Fruit fly (Drosophila melanogaster) Kc167 (cell line): ENCODE data around the gene hiw.

Source experiments
- Myc ChIP-seq: fragments of >200 bp; optimal IDR thresholded peaks from 2 replicates; lab custom pipeline; 2017; ENCODE audit warnings: missing external identifiers
- Sin3A ChIP-seq: fragments of >200 bp; optimal IDR thresholded peaks from 2 replicates; lab custom pipeline; 2018; ENCODE audit warnings: missing external identifiers
- h ChIP-seq: fragments of >200 bp; optimal IDR thresholded peaks from 3 replicates; lab custom pipeline; 2018; ENCODE audit warnings: missing external identifiers
- insv ChIP-seq: fragments of >200 bp; optimal IDR thresholded peaks from 3 replicates; lab custom pipeline; 2018; ENCODE audit warnings: missing external identifiers
- psq ChIP-seq: fragments of >200 bp; optimal IDR thresholded peaks from 2 replicates; lab custom pipeline; 2017; ENCODE audit warnings: missing external identifiers
- ttk ChIP-seq: sonication (Bioruptor generic); optimal IDR thresholded peaks from 2 replicates; lab custom pipeline; 2017; ENCODE audit warnings: missing external identifiers

The hiw gene

dm6 chrX:15066374-15067057 lies 3.3 kb upstream of the hiw start, which contains the start of the genes opm and dob:
opm (minus strand) TSS chrX:15066432.
dob (plus strand) TSS chrX:15067007.
- no peak for TF ChIP-seq h (lab: Kevin White, UChicago)
- TF ChIP-seq Myc (lab: Kevin White, UChicago) = no peak
- TF ChIP-seq ttk (lab: Kevin White, UChicago) = no peak
- TF ChIP-seq psq (lab: Kevin White, UChicago) = no peak
- TF ChIP-seq Sin3A (lab: Kevin White, UChicago) = no peak
- TF ChIP-seq insv (lab: Kevin White, UChicago) = no peak

DNA sequence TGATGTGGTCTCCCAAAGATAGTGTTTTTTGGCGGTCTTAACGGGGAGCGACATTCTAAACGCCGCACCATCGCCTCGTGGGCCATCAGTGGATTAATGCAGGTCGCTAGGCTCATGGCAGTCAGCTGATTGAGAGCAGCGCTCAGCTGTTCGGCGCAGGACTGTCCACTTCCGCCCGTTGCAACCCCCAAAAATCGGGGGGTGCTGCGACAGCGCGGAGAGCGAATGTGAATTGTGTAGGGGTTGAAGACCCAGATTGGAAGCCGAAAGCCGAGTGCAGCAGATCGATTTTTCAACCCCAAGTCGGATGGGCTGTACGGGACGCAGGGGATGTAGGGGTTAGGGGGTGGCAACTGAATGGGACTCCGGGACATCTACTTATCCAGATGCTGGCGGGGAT lies 610 bp downstream of the hiw start:
- TF ChIP-seq ttk (lab: Kevin White, UChicago) (no peak), h (lab: Kevin White, UChicago) (no peak), insv (lab: Kevin White, UChicago) (no peak), psq (lab: Kevin White, UChicago) (no peak), Myc (lab: Kevin White, UChicago) (no peak), Sin3A (lab: Kevin White, UChicago) (no peak)

- TF ChIP-seq psq (lab: Kevin White, UChicago) = no peak
- TF ChIP-seq ttk (lab: Kevin White, UChicago) = no peak
- TF ChIP-seq insv (lab: Kevin White, UChicago) = no peak
- no peak for TF ChIP-seq h (lab: Kevin White, UChicago)
- no peak for TF ChIP-seq Sin3A (lab: Kevin White, UChicago)
- TF ChIP-seq Myc (lab: Kevin White, UChicago) = no peak
These were observed 14.5 kb downstream of the hiw start for dm6 chrX:15048713-15049112.

dm6 chrX:15045608-15046007 lies 17.6 kb downstream of the hiw start:
- no peak for TF ChIP-seq ttk (lab: Kevin White, UChicago)
- no peak for TF ChIP-seq Myc (lab: Kevin White, UChicago)
- TF ChIP-seq insv (lab: Kevin White, UChicago) = no peak
- TF ChIP-seq h (lab: Kevin White, UChicago) = no peak
- no peak for TF ChIP-seq Sin3A (lab: Kevin White, UChicago)
- TF ChIP-seq psq (lab: Kevin White, UChicago) = no peak

- TF ChIP-seq Myc (lab: Kevin White, UChicago) = no peak
- TF ChIP-seq psq (lab: Kevin White, UChicago) = no peak
- no peak for TF ChIP-seq h (lab: Kevin White, UChicago)
These were observed 19.5 kb downstream of the hiw start, which contains the start of gene CG5541 for dm6 chrX:15043700-15044225. CG5541 (plus strand) TSS chrX:15044123.

dm6 chrX:15043013-15043699 lies 20.1 kb downstream of the hiw start:
- TF ChIP-seq psq (lab: Kevin White, UChicago) (no peak), Sin3A (lab: Kevin White, UChicago) (no peak), Myc (lab: Kevin White, UChicago) (no peak), ttk (lab: Kevin White, UChicago) (no peak), h (lab: Kevin White, UChicago) (no peak), insv (lab: Kevin White, UChicago) (no peak)

dm6 chrX:15042499-15042898 lies 20.7 kb downstream of the hiw start:
- TF ChIP-seq ttk (lab: Kevin White, UChicago) (no peak), Myc (lab: Kevin White, UChicago) (no peak), insv (lab: Kevin White, UChicago) (no peak), Sin3A (lab: Kevin White, UChicago) (no peak), psq (lab: Kevin White, UChicago) (no peak), h (lab: Kevin White, UChicago) (no peak)

DNA sequence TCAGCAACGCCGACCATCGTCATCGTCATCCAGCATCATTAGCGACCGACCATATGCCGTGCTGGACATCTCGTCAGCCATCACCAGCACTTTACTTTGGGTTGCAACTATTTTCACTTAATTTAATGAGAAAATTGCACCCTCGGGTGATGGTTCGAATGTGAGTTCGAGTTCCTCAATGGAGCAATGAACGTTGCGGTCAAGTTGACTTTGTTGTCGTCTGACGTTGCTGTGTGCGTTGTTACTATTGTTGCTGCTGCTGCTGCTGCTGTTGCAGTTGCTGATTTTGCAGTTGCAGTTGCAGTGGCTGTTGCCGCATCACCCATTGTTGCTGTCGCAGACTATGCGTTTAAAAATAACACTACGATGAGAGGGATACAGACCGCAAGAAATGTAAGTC lies 33.4 kb downstream of the hiw start:
- TF ChIP-seq ttk (lab: Kevin White, UChicago) (no peak), psq (lab: Kevin White, UChicago) (no peak), Myc (lab: Kevin White, UChicago) (no peak), insv (lab: Kevin White, UChicago) (no peak), h (lab: Kevin White, UChicago) (no peak), Sin3A (lab: Kevin White, UChicago) (no peak)

DNA sequence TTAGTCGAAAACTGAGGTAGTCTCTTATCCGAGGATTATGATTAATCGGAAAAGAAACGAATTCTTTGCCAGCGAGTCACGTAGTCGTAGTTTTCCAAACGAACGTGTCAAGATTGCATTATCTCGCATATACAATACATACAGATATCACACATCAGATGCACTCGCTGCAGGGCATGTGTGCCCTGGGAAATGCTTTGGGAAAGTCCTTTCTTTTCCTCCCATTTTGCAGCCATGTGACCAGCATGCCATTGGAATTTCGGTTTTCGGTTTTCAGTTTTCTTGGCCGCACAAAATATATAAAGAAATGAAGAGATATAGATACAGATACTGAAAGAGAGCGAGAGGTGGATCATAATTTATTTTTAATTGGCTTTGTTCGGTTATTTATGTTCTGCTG lies 35.1 kb downstream of the hiw start:
- TF ChIP-seq insv (lab: Kevin White, UChicago) (no peak), Myc (lab: Kevin White, UChicago) (no peak), h (lab: Kevin White, UChicago) (no peak), psq (lab: Kevin White, UChicago) (no peak), ttk (lab: Kevin White, UChicago) (no peak), Sin3A (lab: Kevin White, UChicago) (no peak)

dm6 chrX:15026897-15027296 lies 36.3 kb downstream of the hiw start:
- TF ChIP-seq psq (lab: Kevin White, UChicago) (no peak), Myc (lab: Kevin White, UChicago) (no peak), h (lab: Kevin White, UChicago) (no peak), insv (lab: Kevin White, UChicago) (no peak), ttk (lab: Kevin White, UChicago) (no peak), Sin3A (lab: Kevin White, UChicago) (no peak)

DNA sequence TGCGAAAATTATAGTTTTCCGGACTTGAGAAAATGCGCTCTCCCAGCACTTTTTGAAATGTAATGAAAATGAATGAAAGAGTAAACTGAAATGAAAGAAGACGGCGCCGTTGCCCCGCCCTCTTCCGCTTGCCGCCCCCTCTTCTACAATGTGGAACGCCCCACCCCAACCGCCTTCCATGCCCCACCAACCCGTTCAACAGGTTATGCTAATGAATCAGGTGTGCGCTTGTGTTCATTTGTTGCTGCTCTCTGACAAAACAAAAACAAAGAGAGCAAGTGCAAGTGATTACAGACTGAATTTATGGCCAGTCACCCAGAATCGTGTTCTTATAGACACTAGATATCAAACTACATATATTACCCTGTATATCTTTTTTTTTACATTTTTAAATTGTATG lies 37.5 kb downstream of the hiw start:
- TF ChIP-seq ttk (lab: Kevin White, UChicago) = no peak
